Worm (Caenorhabditis elegans): ENCODE data around the gene ugt-17.

Gene ugt-17

DNA sequence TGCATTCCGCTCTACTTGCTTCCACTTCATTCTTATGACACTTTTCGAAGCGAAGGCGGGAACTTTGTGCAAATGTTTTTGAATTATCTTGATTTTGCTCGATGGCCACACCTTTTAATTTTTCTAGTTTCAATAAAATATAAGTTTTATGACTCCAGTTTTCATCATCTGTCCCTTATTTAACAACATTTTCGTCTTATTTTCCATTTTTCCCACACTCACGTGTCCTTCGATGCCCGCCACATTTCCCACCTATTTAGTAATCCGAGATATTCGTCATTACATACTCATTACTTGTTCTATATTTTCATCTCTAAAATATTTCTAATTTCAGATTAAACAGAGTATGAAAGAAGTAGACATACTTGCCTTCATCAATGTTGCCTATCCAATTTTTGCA is 10.4 kb downstream of the ugt-17 start, which contains the start of gene srd-49:
TSS of gene srd-49 (plus strand) at position 301 of the 400 bp plus-strand sequence.
- no peak for TF ChIP-seq nhr-2 (tag; optimal IDR thresholded peaks at IDR 0.05)
- no peak for TF ChIP-seq nhr-28 (tag; optimal IDR thresholded peaks at IDR 0.05)
- TF ChIP-seq ztf-11 (tag; optimal IDR thresholded peaks at IDR 0.05) = no peak
- no peak for TF ChIP-seq sptf-1 (tag; optimal IDR thresholded peaks at IDR 0.05)
- TF ChIP-seq hlh-1 (tag; optimal IDR thresholded peaks at IDR 0.05) = no peak
- no peak for TF ChIP-seq mls-2 (tag; optimal IDR thresholded peaks at IDR 0.05)
- no peak for TF ChIP-seq nhr-76 (tag; optimal IDR thresholded peaks at IDR 0.05)
- TF ChIP-seq lsy-2 (tag; optimal IDR thresholded peaks at IDR 0.05) = no peak

DNA sequence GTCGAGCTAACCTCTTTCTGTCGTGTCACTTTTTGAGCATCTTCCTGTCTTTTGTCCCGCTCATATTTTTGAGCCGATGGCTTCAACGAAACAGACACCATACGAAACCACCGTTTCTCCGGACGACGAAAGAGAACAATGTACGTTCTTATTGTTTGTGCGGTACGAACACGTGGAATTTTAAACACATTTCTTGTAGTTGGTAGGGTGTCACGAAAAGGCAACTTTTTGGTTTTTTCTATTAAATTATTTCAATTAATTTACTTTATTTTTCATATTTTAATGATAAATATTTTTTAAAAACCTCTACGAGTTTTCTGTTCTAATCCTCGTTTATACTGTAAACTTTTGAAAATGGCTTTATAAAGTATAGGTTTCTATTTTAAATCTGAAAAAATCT is 13.6 kb downstream of the ugt-17 start, which contains the start of gene R04B5.11:
TSS of gene R04B5.11 (minus strand) at position 101 of the 400 bp plus-strand sequence.
- TF ChIP-seq mep-1 (tag; optimal IDR thresholded peaks at IDR 0.05) (no peak), unc-120 (tag; optimal IDR thresholded peaks at IDR 0.05; ENCODE audit: poor library complexity, severe bottlenecking) (no peak), nhr-12 (tag; optimal IDR thresholded peaks at IDR 0.05) (no peak), nhr-2 (tag; optimal IDR thresholded peaks at IDR 0.05) (no peak), flh-1 (GFP tag; optimal IDR thresholded peaks at IDR 0.05) (no peak), mab-5 (tag; optimal IDR thresholded peaks at IDR 0.05) (no peak), M03D4.4 (tag; optimal IDR thresholded peaks at IDR 0.05) (no peak), tbx-8 (GFP tag; optimal IDR thresholded peaks at IDR 0.05) (no peak), unc-62 (GFP tag; optimal IDR thresholded peaks at IDR 0.05) (no peak), unc-39 (tag; optimal IDR thresholded peaks at IDR 0.05) (no peak), lin-13 (tag; optimal IDR thresholded peaks at IDR 0.05) (no peak), bed-3 (GFP tag; optimal IDR thresholded peaks at IDR 0.05) (no peak), snpc-4 (tag; optimal IDR thresholded peaks at IDR 0.05) (no peak)

DNA sequence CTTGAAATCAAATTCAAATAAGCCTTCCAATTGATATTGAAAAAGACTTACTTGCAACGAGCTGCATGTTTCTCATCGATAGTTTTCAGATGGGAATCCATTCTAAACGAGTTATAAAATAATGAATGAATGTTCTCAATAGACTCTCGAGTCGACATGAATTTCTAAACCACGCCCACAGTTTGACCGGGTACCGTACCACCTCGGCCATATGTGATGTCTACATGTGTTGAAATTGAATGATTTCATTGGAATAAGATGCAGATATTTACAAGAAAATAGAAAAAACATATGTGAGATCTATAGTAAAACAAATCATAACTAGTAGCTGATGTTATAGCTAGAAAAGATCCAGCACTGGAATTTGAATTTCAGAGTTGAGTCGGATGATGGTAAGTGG is 14.3 kb downstream of the ugt-17 start, which contains the start of gene R04B5.7:
TSS of gene R04B5.7 (minus strand) at position 101 of the 400 bp plus-strand sequence.
- TF ChIP-seq lsy-2 (tag; optimal IDR thresholded peaks at IDR 0.05) = no peak
- TF ChIP-seq ztf-11 (tag; optimal IDR thresholded peaks at IDR 0.05) = no peak
- TF ChIP-seq sem-2 (GFP tag; optimal IDR thresholded peaks at IDR 0.05) = no peak
- TF ChIP-seq elt-1 (tag; optimal IDR thresholded peaks at IDR 0.05; ENCODE audit: borderline replicate concordance, insufficient read depth) = no peak
- no peak for TF ChIP-seq ceh-83 (GFP tag; optimal IDR thresholded peaks at IDR 0.05)
- no peak for TF ChIP-seq tbx-8 (GFP tag; optimal IDR thresholded peaks at IDR 0.05)
- no peak for TF ChIP-seq hlh-1 (tag; optimal IDR thresholded peaks at IDR 0.05)
- TF ChIP-seq bed-3 (GFP tag; optimal IDR thresholded peaks at IDR 0.05) = no peak
- no peak for TF ChIP-seq snpc-4 (tag; optimal IDR thresholded peaks at IDR 0.05)
- TF ChIP-seq nhr-28 (tag; optimal IDR thresholded peaks at IDR 0.05) = no peak

DNA sequence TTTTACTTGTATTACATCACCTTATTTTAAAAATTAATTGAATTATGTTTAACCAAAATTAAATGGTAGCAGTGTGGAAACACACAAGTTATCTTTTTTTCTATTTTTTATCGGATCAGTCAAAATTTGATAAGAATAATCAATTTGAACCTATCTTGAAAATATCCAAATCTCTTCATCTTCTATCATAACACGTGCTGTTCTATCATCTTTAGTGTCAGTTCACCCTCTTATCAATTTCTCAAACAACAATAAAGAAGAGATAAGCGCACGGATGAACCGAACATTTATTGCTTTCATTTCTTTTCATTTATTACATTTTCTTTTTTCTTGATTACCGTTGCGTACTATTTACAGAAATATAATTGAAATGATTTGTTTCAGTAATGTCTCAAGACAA is 17.7 kb downstream of the ugt-17 start, which contains the start of gene R04B5.5:
TSS of gene R04B5.5 (plus strand) at position 378 of the 400 bp plus-strand sequence.
- TF ChIP-seq pha-4 (tag; optimal IDR thresholded peaks at IDR 0.05) (no peak), unc-62 (GFP tag; optimal IDR thresholded peaks at IDR 0.05) (peak; percentile 62), ces-1 (GFP tag; optimal IDR thresholded peaks at IDR 0.05) (no peak), flh-1 (GFP tag; optimal IDR thresholded peaks at IDR 0.05) (no peak), elt-3 (tag; optimal IDR thresholded peaks at IDR 0.05) (peak; percentile 86), elt-1 (tag; optimal IDR thresholded peaks at IDR 0.05; ENCODE audit: borderline replicate concordance, insufficient read depth) (peak; percentile 30)

DNA sequence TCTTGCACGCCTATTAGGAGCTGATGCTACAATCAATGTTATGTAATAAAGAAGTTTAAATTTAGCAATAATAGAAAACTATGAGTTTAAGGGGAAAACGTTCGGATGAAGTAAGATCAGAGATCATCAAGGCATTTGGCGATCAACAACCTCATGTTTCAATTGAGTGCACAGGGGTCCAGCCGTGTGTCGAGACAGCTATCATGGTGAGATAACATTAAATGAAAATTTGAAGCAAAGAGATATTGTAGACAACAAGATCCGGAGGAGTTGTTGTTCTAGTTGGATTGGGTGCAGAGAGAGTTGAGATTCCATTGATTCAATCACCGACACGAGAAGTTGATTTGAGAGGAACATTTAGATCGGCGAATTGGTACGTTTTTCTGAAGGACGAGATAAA is 18.6 kb downstream of the ugt-17 start:
- TF ChIP-seq snpc-4 (tag; optimal IDR thresholded peaks at IDR 0.05) (no peak), hlh-1 (tag; optimal IDR thresholded peaks at IDR 0.05) (peak; percentile 52), ceh-39 (tag; optimal IDR thresholded peaks at IDR 0.05) (no peak)

DNA sequence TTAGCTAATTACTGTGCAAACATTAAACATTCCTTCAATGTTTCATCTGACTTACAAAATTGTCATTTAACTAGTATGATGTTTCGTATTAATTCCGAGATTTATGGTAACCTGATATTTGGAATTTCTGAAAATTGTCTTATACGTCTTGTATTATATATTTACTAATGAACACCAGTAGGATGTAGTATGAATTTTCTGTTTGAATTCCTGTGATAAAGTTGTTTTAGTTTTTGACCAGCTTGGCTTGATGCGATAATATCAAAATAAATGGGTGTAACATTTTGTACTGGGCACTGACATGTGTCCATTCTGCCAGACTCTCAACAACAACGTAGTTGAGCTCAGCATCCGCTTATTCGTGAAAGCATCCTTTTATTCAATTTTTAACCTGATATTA is 19.9 kb downstream of the ugt-17 start, which contains the start of gene R04B5.6:
TSS of gene R04B5.6 (plus strand) at position 301 of the 400 bp plus-strand sequence.
- TF ChIP-seq tbx-8 (GFP tag; optimal IDR thresholded peaks at IDR 0.05) (no peak), mep-1 (tag; optimal IDR thresholded peaks at IDR 0.05) (no peak), hlh-1 (tag; optimal IDR thresholded peaks at IDR 0.05) (peak; percentile 6), nhr-76 (tag; optimal IDR thresholded peaks at IDR 0.05) (no peak), cnd-1 (tag; optimal IDR thresholded peaks at IDR 0.05) (no peak), blmp-1 (tag; optimal IDR thresholded peaks at IDR 0.05) (no peak), ceh-39 (tag; optimal IDR thresholded peaks at IDR 0.05) (no peak)
